Fruit fly (Drosophila melanogaster) whole organism, embryonic: Measurements from ENCODE around the gene ohgt.

Experiments used
- Abd-B ChIP-seq: fragments of 200-800 bp; sonication (Bioruptor generic); optimal IDR thresholded peaks from 2 replicates; lab custom pipeline; 2018; ENCODE audit warnings: missing biosample characterization, mild to moderate bottlenecking, missing genetic modification characterization, moderate library complexity
- Asciz ChIP-seq: fragments of 200-800 bp; sonication (Bioruptor generic); optimal IDR thresholded peaks from 2 replicates; lab custom pipeline; 2017; ENCODE audit warnings: missing biosample characterization, mild to moderate bottlenecking, missing genetic modification characterization, missing genetic modification reagents
- CG10147 ChIP-seq: fragments of 200-800 bp; sonication (Bioruptor generic); optimal IDR thresholded peaks from 2 replicates; lab custom pipeline; 2019; ENCODE audit warnings: missing biosample characterization, mild to moderate bottlenecking, missing genetic modification characterization, moderate library complexity
- CG10543 ChIP-seq: fragments of 200-800 bp; sonication (Bioruptor generic); optimal IDR thresholded peaks from 3 replicates; lab custom pipeline; 2017; ENCODE audit warnings: missing biosample characterization, mild to moderate bottlenecking, missing genetic modification characterization, moderate library complexity
- CG11723 ChIP-seq: fragments of 200-800 bp; sonication (Bioruptor generic); optimal IDR thresholded peaks from 2 replicates; lab custom pipeline; 2017; ENCODE audit warnings: missing biosample characterization, mild to moderate bottlenecking, missing genetic modification characterization
- CG12769 ChIP-seq: fragments of 200-800 bp; sonication (Bioruptor generic); optimal IDR thresholded peaks from 2 replicates; lab custom pipeline; 2019; ENCODE audit warnings: missing biosample characterization, mild to moderate bottlenecking, missing genetic modification characterization, moderate library complexity
- CG13624 ChIP-seq: fragments of 200-800 bp; sonication (Bioruptor generic); optimal IDR thresholded peaks from 2 replicates; lab custom pipeline; 2016; ENCODE audit warnings: missing biosample characterization, missing genetic modification characterization
- CG14965 ChIP-seq: fragments of 200-800 bp; sonication (Bioruptor generic); optimal IDR thresholded peaks from 2 replicates; lab custom pipeline; 2016; ENCODE audit warnings: missing biosample characterization, missing genetic modification characterization, borderline replicate concordance
- CG1603 ChIP-seq: fragments of 200-800 bp; sonication (Bioruptor generic); optimal IDR thresholded peaks from 2 replicates; lab custom pipeline; 2019; ENCODE audit warnings: missing biosample characterization, mild to moderate bottlenecking, missing genetic modification characterization, moderate library complexity
- CG17328 ChIP-seq: fragments of 200-800 bp; sonication (Bioruptor generic); IDR thresholded peaks from 2 replicates; pipeline ENCODE4 v1.3.6; 2022; ENCODE audit warnings: missing biosample characterization, missing genetic modification characterization
- CG17359 ChIP-seq: fragments of 200-800 bp; sonication (Bioruptor generic); optimal IDR thresholded peaks from 3 replicates; lab custom pipeline; 2018; ENCODE audit warnings: missing biosample characterization, mild to moderate bottlenecking, missing genetic modification characterization, moderate library complexity
- CG17612 ChIP-seq: fragments of 200-800 bp; sonication (Bioruptor generic); IDR thresholded peaks from 2 replicates; pipeline ENCODE4 v1.3.6; 2022; ENCODE audit warnings: missing biosample characterization, missing genetic modification characterization
- CG2712 ChIP-seq: fragments of 200-800 bp; optimal IDR thresholded peaks from 3 replicates; lab custom pipeline; 2019; ENCODE audit warnings: missing biosample characterization, mild to moderate bottlenecking, missing genetic modification characterization, moderate library complexity
- CG31224 ChIP-seq: fragments of 200-800 bp; sonication (Bioruptor generic); IDR thresholded peaks from 2 replicates; pipeline ENCODE4 v1.3.6; 2022; ENCODE audit warnings: missing biosample characterization, missing genetic modification characterization
- CG31365 ChIP-seq: fragments of 200-800 bp; sonication (Bioruptor generic); optimal IDR thresholded peaks from 2 replicates; lab custom pipeline; 2018; ENCODE audit warnings: missing biosample characterization, mild to moderate bottlenecking, missing genetic modification characterization
- CG31441 ChIP-seq: fragments of 200-800 bp; sonication (Bioruptor generic); IDR thresholded peaks from 2 replicates; pipeline ENCODE4 v1.3.6; 2022; ENCODE audit warnings: missing biosample characterization, missing genetic modification characterization
- CG32772 ChIP-seq: fragments of 200-800 bp; sonication (Bioruptor generic); IDR thresholded peaks from 2 replicates; pipeline ENCODE4 v1.3.6; 2022; ENCODE audit warnings: missing biosample characterization, missing genetic modification characterization
- CG3407 ChIP-seq: fragments of 200-800 bp; sonication (Bioruptor generic); optimal IDR thresholded peaks from 2 replicates; lab custom pipeline; 2018; ENCODE audit warnings: missing biosample characterization, mild to moderate bottlenecking, missing genetic modification characterization
- CG34422 ChIP-seq: fragments of 200-800 bp; sonication (Bioruptor generic); IDR thresholded peaks from 3 replicates; pipeline ENCODE4 v1.3.6; 2022; ENCODE audit warnings: missing biosample characterization, missing genetic modification characterization
- CG7786 ChIP-seq: fragments of 200-800 bp; sonication (Bioruptor generic); optimal IDR thresholded peaks from 2 replicates; lab custom pipeline; 2016; ENCODE audit warnings: missing biosample characterization, missing genetic modification characterization
- CG8944 ChIP-seq: fragments of 200-800 bp; sonication (Bioruptor generic); optimal IDR thresholded peaks from 3 replicates; lab custom pipeline; 2016; ENCODE audit warnings: missing biosample characterization, missing genetic modification characterization
- CG9932 ChIP-seq: fragments of 200-800 bp; sonication (Bioruptor generic); IDR thresholded peaks from 2 replicates; pipeline ENCODE4 v1.3.6; 2022; ENCODE audit warnings: missing biosample characterization, missing genetic modification characterization
- Camta ChIP-seq: fragments of 200-800 bp; sonication (Bioruptor generic); optimal IDR thresholded peaks from 2 replicates; lab custom pipeline; 2016; ENCODE audit warnings: missing biosample characterization, missing genetic modification characterization
- CrebB ChIP-seq: fragments of 200-800 bp; sonication (Bioruptor generic); optimal IDR thresholded peaks from 3 replicates; lab custom pipeline; 2018; ENCODE audit warnings: missing biosample characterization, mild to moderate bottlenecking, missing genetic modification characterization
- Dbx ChIP-seq: fragments of 200-800 bp; sonication (Bioruptor generic); IDR thresholded peaks from 3 replicates; pipeline ENCODE4 v1.3.6; 2022; ENCODE audit warnings: missing biosample characterization, missing genetic modification characterization
- Dfd ChIP-seq, 2 experiments: fragments of >200 bp; optimal IDR thresholded peaks; 2 replicates each; lab custom pipeline; 2017; ENCODE audit warnings: missing biosample characterization in 2 of 2, missing genetic modification characterization in 2 of 2
- Doc3 ChIP-seq: fragments of 200-800 bp; sonication (Bioruptor generic); IDR thresholded peaks from 3 replicates; pipeline ENCODE4 v1.3.6; 2022; ENCODE audit warnings: missing biosample characterization, missing genetic modification characterization; ENCODE audit not compliant: partially characterized antibody
- Lhr ChIP-seq: fragments of 200-800 bp; sonication (Bioruptor generic); optimal IDR thresholded peaks from 3 replicates; lab custom pipeline; 2017; ENCODE audit warnings: mild to moderate bottlenecking, missing biosample characterization, missing genetic modification reagents, missing genetic modification characterization
- MTF-1 ChIP-seq: fragments of 200-800 bp; sonication (Bioruptor generic); optimal IDR thresholded peaks from 2 replicates; lab custom pipeline; 2018; ENCODE audit warnings: missing biosample characterization, mild to moderate bottlenecking, missing genetic modification characterization, borderline replicate concordance
- Nf-YA ChIP-seq: fragments of 200-800 bp; sonication (Bioruptor generic); IDR thresholded peaks from 2 replicates; pipeline ENCODE4 v1.3.6; 2022; ENCODE audit warnings: missing biosample characterization, missing genetic modification characterization
- Nf-YB ChIP-seq: fragments of 200-800 bp; sonication (Bioruptor generic); optimal IDR thresholded peaks from 3 replicates; lab custom pipeline; 2019; ENCODE audit warnings: missing biosample characterization, mild to moderate bottlenecking, missing genetic modification characterization, moderate library complexity
- Oaz ChIP-seq: fragments of 200-800 bp; sonication (Bioruptor generic); IDR thresholded peaks from 2 replicates; pipeline ENCODE4 v1.3.6; 2022; ENCODE audit warnings: missing biosample characterization, missing genetic modification characterization
- Usf ChIP-seq: fragments of 200-800 bp; sonication (Bioruptor generic); optimal IDR thresholded peaks from 2 replicates; lab custom pipeline; 2017; ENCODE audit warnings: missing genotype, missing biosample characterization, missing genetic modification characterization
- caup ChIP-seq: fragments of 200-800 bp; sonication (Bioruptor generic); optimal IDR thresholded peaks from 3 replicates; lab custom pipeline; 2017; ENCODE audit warnings: missing biosample characterization, mild to moderate bottlenecking, missing genetic modification characterization, moderate library complexity; ENCODE audit not compliant: severe bottlenecking
- chinmo ChIP-seq: fragments of 200-800 bp; sonication (Bioruptor generic); IDR thresholded peaks from 4 replicates; pipeline ENCODE4 v1.3.6; 2022; ENCODE audit warnings: missing biosample characterization, missing genetic modification characterization; ENCODE audit not compliant: partially characterized antibody
- dimm ChIP-seq: fragments of 200-800 bp; sonication (Bioruptor generic); IDR thresholded peaks from 2 replicates; pipeline ENCODE4 v1.3.6; 2022; ENCODE audit warnings: missing biosample characterization, missing genetic modification characterization
- eyg ChIP-seq: fragments of 200-800 bp; sonication (Bioruptor generic); optimal IDR thresholded peaks from 3 replicates; lab custom pipeline; 2016; ENCODE audit warnings: missing biosample characterization, missing genetic modification characterization
- fd96Cb ChIP-seq: fragments of 200-800 bp; sonication (Bioruptor generic); optimal IDR thresholded peaks from 2 replicates; lab custom pipeline; 2018; ENCODE audit warnings: missing biosample characterization, mild to moderate bottlenecking, missing genetic modification characterization, moderate library complexity
- gce ChIP-seq: fragments of 200-800 bp; sonication (Bioruptor generic); IDR thresholded peaks from 3 replicates; pipeline ENCODE4 v1.3.6; 2022; ENCODE audit warnings: missing biosample characterization, missing genetic modification characterization
- jing ChIP-seq: fragments of 200-800 bp; sonication (Bioruptor generic); optimal IDR thresholded peaks from 2 replicates; lab custom pipeline; 2018; ENCODE audit warnings: missing biosample characterization, mild to moderate bottlenecking, missing genetic modification characterization
- nerfin-1 ChIP-seq: fragments of 200-800 bp; sonication (Bioruptor generic); optimal IDR thresholded peaks from 3 replicates; lab custom pipeline; 2019; ENCODE audit warnings: missing biosample characterization, mild to moderate bottlenecking, missing genetic modification characterization, moderate library complexity
- odd ChIP-seq: fragments of 200-800 bp; sonication (Bioruptor generic); optimal IDR thresholded peaks from 2 replicates; lab custom pipeline; 2017; ENCODE audit warnings: missing biosample characterization, mild to moderate bottlenecking, missing genetic modification characterization
- onecut ChIP-seq: fragments of 200-800 bp; sonication (Bioruptor generic); IDR thresholded peaks from 2 replicates; pipeline ENCODE4 v1.3.6; 2022; ENCODE audit warnings: missing biosample characterization, missing genetic modification characterization
- pnt ChIP-seq: fragments of 200-800 bp; sonication (Bioruptor generic); optimal IDR thresholded peaks from 3 replicates; lab custom pipeline; 2016; ENCODE audit warnings: missing biosample characterization, missing genetic modification characterization
- sna ChIP-seq: fragments of 200-800 bp; sonication (Bioruptor generic); IDR thresholded peaks from 2 replicates; pipeline ENCODE4 v1.3.6; 2022; ENCODE audit warnings: missing biosample characterization, missing genetic modification characterization; ENCODE audit not compliant: partially characterized antibody
- ttk ChIP-seq: fragments of 200-800 bp; sonication (Bioruptor generic); IDR thresholded peaks from 2 replicates; pipeline ENCODE4 v2.1.2; 2022; ENCODE audit warnings: missing biosample characterization, missing genetic modification characterization
- usp ChIP-seq: fragments of >200 bp; optimal IDR thresholded peaks from 2 replicates; lab custom pipeline; 2017; ENCODE audit warnings: missing biosample characterization, missing genetic modification characterization
- wor ChIP-seq: fragments of 200-800 bp; sonication (Bioruptor generic); IDR thresholded peaks from 2 replicates; pipeline ENCODE4 v1.3.6; 2022; ENCODE audit warnings: missing biosample characterization, missing genetic modification characterization

ohgt gene

DNA sequence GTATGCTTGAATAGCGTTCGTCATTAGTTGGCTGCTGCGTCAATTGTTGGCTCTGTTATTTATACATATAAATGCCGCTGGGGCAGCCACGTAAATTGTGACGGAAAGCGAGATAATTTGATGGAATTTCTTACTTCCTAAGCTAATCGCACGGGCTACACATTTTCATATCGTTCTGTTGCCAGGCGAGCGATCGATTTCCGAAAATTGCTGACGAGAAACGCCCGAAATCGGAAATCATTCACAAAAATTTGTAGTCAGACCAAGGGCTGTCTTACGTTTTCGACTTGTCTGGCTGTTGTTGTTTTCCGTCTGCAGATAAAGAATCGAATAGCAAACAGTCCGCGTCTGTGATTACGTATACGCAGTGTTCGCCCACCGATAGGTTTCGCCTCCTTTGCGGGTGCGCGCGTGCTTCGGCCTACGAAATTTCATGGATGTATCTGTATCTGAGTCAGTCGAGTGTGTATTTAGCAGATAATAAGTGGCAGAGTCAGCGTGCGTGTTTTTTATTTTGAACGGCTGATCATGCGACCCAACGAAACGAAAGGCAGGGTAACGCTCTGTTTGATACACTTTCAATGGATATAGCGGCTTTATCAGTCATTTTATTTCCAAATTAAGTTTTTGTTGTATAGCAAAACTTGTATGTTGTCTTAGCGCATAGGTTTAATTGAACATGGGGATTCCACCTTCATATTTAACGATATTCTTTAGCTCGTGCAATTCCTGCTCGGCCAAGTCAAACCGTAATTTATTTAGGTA lies 48.7 kb downstream of the ohgt start (continued):
- peak; percentile 58 for TF ChIP-seq fd96Cb (tag; lab: Kevin White, UChicago)
- TF ChIP-seq Lhr (GFP tag; lab: Kevin White, UChicago), result no peak
- TF ChIP-seq Dfd (GFP tag; optimal IDR thresholded peaks at IDR 0.05; lab: Kevin White, UChicago), result no peak
- peak; percentile 45; the same call in 1 of the 2 replicates for TF ChIP-seq CG31224 (GFP tag; lab: Robert Waterston, UW)
- peak; percentile 60 for TF ChIP-seq CG12769 (tag; lab: Kevin White, UChicago)
- TF ChIP-seq eyg (GFP tag; lab: Kevin White, UChicago), result peak; percentile 66
- peak; percentile 70; the same call in 2 of the 3 replicates for TF ChIP-seq Dbx
- no peak for TF ChIP-seq wor
- peak; percentile 53 for TF ChIP-seq CG1603 (tag; lab: Kevin White, UChicago)
- TF ChIP-seq CG11723 (GFP tag; lab: Kevin White, UChicago), result no peak
- peak; percentile 62 for TF ChIP-seq pnt
- peak; percentile 42 for TF ChIP-seq Nf-YB (GFP tag; lab: Kevin White, UChicago)
- TF ChIP-seq CG13624 (GFP tag; lab: Kevin White, UChicago), result peak; percentile 67
- TF ChIP-seq Nf-YA (GFP tag; lab: Robert Waterston, UW), result no peak
- TF ChIP-seq CrebB (tag; lab: Kevin White, UChicago), result peak; percentile 39
- no peak for TF ChIP-seq CG31365 (tag; lab: Kevin White, UChicago)
- peak; percentile 49; the same call in 1 of the 3 replicates for TF ChIP-seq CG34422 (GFP tag; lab: Robert Waterston, UW)
- TF ChIP-seq nerfin-1 (tag; lab: Kevin White, UChicago), result peak; percentile 24
- peak; percentile 89; the same call in 3 of the 4 replicates for TF ChIP-seq chinmo
- peak; percentile 48 for TF ChIP-seq CG10147 (GFP tag; lab: Kevin White, UChicago)
- no peak for TF ChIP-seq jing (GFP tag; lab: Kevin White, UChicago)
- no peak for TF ChIP-seq MTF-1 (GFP tag; lab: Kevin White, UChicago)
- peak; percentile 49 for TF ChIP-seq CG7786 (GFP tag; lab: Kevin White, UChicago)
- no peak; the same call in 1 of the 2 replicates for TF ChIP-seq Oaz (GFP tag; lab: Robert Waterston, UW)
- TF ChIP-seq gce (GFP tag; lab: Robert Waterston, UW), result no peak
- peak; percentile 56; the same call in 1 of the 2 replicates for TF ChIP-seq CG17328 (GFP tag; lab: Robert Waterston, UW)
- no peak for TF ChIP-seq dimm
- peak; percentile 61 for TF ChIP-seq ttk (GFP tag; lab: Robert Waterston, UW)
- no peak for TF ChIP-seq Doc3 (GFP tag; lab: Robert Waterston, UW)
- TF ChIP-seq CG10543 (GFP tag; lab: Kevin White, UChicago), result peak; percentile 97
- peak; percentile 68 for TF ChIP-seq CG31441
- peak; percentile 43 for TF ChIP-seq Camta (GFP tag; lab: Kevin White, UChicago)
- no peak for TF ChIP-seq Abd-B
- peak; percentile 71 for TF ChIP-seq caup (GFP tag; lab: Kevin White, UChicago)
- no peak for TF ChIP-seq usp
- no peak for TF ChIP-seq CG14965 (GFP tag; lab: Kevin White, UChicago)
- TF ChIP-seq sna, result no peak
- peak; percentile 71 for TF ChIP-seq CG9932 (GFP tag; lab: Robert Waterston, UW)
- no peak for TF ChIP-seq CG3407 (GFP tag; lab: Kevin White, UChicago)
- peak; percentile 62 for TF ChIP-seq odd
- TF ChIP-seq CG8944 (GFP tag; lab: Kevin White, UChicago), result peak; percentile 16
- peak; percentile 49; the same call in 1 of the 2 replicates for TF ChIP-seq onecut (GFP tag; lab: Robert Waterston, UW)
- peak; percentile 67 for TF ChIP-seq CG2712 (tag; lab: Kevin White, UChicago)
- peak; percentile 47 for TF ChIP-seq Usf (GFP tag; lab: Kevin White, UChicago)
- peak; percentile 36; the same call in 1 of the 2 replicates for TF ChIP-seq CG17612 (GFP tag; lab: Robert Waterston, UW)
- peak; percentile 55 for TF ChIP-seq Asciz (GFP tag; lab: Kevin White, UChicago)
- TF ChIP-seq CG32772 (GFP tag; lab: Robert Waterston, UW), result peak; percentile 22; the same call in 1 of the 2 replicates
- peak; percentile 72 for TF ChIP-seq CG17359
